Worm (Caenorhabditis elegans) whole organism, dauer: Measurements from ENCODE around the gene F29C4.4.

ENCODE experiments used
- unc-62 ChIP-seq: sonication (generic microtip); optimal IDR thresholded peaks from 2 replicates; lab custom pipeline; 2017; ENCODE audit warnings: missing biosample characterization, missing genetic modification reagents, missing genetic modification characterization

The F29C4.4 gene

DNA sequence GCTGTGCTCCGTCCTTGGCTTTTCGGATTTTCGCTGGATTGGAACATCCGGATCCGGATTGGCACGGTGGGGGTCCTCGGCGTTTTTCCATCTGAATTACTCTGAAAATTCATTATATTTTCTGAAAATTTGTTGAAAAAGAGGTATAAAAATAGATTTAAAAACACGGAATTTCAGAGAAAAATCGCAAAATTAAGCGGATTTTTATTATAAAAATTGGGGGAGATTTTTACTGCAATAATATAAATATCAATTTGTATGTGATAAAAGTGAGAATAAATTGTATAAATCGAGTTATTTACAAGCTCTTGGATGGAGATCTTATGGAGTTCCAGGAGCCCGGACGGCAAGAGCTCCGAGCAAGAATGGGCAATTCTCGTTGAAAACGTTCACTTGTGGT, 10.1 kb downstream of the F29C4.4 start, which contains the start of gene tut-1:
Gene tut-1 (minus strand): TSS at position 101 of the 400 bp plus-strand sequence.
- TF ChIP-seq unc-62 (GFP tag; lab: Kevin White, UChicago): no peak

DNA sequence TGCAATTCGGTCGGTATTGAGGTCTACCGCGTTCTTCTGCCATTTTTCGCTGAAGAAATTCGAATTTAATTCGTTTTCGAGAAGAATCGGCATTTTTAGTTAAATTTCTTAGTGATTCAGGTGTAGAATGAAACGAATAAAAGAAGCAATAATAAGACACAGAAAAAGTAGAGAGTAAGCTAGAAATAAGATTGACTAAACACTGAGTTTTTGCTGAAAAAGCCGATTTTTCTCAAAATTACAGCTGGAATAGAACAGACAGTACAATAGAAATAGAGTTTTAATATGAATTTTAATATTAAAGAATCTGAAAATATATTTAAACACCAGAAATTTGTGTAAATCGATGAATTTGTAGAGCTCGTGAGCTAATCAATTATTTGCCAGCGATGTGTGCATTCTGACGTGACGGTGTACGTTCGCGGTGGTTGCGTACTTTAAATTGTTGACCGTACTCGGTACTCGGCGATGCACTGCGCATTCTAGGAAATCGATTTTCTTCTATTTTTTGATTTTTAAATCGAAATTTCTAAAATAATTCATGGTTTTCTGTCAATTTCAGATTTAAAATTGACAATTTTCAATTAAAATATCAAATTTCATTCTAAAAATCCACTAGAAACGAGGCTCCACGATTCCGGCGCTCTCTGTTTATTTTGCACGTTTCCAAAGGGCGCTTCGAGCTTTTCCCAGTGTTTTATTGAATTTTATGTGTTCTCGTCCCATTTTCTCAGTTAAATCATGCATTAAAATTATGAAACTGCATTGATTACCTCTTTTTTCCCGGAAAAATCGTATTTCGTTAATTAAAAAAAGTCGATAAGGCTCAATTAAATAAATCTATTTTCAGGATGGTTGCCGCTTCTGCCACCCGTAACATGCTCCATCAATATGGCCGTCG, 14.7 kb downstream of the F29C4.4 start, which contains the start of the genes grld-1 and cox-6C:
Gene grld-1 (minus strand): TSS at position 51 of the 901 bp plus-strand sequence.
Gene cox-6C (plus strand): TSS at position 851 of the 901 bp plus-strand sequence.
- TF ChIP-seq unc-62 (GFP tag; lab: Kevin White, UChicago): no peak

DNA sequence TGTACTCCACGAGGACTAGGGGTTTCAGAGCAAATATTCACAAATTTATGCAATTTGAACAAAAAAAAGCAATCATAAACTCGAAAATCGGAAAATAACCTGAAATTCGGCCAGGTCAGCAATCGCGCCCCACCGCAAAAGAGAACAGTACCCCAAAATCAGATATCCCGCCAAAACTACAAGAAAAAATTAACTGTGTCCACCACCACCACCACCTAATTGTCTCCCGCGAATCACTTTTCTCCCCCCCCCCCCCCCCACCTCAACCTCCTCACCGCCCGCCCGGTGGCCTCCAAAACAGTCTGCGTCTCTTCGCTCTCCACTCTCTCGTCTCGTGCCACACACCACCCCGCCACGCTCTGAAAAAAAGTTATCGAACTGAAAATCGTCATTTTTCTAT, 17.0 kb downstream of the F29C4.4 start:
- TF ChIP-seq unc-62 (GFP tag; lab: Kevin White, UChicago): no peak

DNA sequence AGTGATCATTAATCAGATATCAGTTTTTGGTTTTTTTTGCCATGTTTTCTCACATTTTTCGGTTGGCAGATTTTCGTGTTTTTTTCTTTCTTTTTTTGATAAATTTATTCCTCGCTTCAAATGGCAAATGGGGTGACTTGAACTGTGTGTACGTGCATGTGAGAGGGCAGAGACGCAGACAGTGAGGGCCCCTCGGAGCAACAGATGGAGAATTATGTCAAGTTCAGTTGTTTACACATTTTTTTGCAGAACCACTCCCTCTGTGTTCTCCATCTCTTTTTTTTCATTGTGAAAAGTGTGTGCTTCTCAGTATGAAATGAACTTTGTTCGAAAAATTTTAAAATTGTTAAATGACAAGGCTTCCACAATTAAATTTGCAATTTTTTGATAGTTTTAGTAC, 18.7 kb downstream of the F29C4.4 start:
- TF ChIP-seq unc-62 (GFP tag; lab: Kevin White, UChicago): no peak

DNA sequence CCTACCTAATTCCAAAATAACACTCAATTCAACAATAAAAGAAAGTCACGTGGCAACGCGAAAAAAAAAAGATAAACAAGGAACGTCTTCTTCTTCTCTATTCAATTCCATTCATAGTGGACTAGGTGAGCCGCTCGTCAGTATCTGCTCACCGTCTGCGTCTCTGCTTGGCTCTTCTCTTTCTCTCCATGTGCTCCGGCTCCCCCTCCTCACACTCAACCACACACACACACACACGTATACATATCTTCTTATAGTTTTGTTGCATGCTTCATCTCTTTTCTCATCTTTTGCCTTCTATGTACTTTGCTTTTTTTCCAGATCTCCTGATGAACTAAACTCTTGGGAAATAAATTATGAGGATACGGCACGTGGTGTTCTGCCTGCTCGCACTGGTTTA, 20.6 kb downstream of the F29C4.4 start, which contains the start of gene daf-1:
Gene daf-1 (plus strand): TSS at position 322 of the 400 bp plus-strand sequence.
- TF ChIP-seq unc-62 (GFP tag; lab: Kevin White, UChicago): no peak

DNA sequence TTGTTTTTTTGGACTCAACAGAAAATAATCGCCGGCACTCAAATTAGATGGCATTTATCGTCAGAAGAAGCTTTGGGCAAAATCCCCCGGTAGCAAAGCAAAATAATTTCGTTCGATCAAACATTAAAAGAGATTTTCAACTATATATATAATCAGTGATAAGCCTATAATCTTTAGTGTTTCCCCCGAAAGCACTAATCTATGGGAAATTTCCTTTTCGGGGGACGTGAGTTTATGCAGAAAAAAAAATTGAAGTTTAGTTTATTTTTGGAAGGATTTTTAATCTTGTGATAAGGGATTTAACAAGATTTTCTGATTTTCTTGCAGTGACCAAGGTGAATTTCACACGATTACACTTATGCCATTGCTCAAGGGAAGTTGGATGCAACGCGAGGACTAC, 22.5 kb downstream of the F29C4.4 start:
- no peak for TF ChIP-seq unc-62 (GFP tag; lab: Kevin White, UChicago)

DNA sequence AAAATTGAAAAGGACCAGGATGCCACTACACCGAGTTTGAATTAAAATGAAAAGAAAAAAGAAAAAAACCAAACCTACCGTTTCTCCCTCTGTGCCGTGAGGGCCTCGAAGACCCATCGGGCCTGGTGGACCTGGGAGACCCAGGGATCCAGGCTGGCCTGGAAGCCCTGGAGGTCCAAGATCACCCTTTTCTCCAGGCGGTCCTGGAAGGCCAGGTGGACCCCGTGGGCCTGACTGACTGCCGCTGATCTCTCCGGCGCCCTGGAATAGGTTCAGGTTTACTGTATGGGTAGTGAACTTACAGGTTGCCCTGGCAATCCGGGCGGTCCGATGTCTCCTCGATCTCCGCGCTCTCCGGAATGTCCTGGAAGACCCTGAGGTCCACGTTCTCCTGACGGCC, 28.2 kb downstream of the F29C4.4 start:
- TF ChIP-seq unc-62 (GFP tag; lab: Kevin White, UChicago): no peak

ce11 chrIV:141022-141421, 29.5 kb downstream of the F29C4.4 start:
- no peak for TF ChIP-seq unc-62 (GFP tag; lab: Kevin White, UChicago)

ce11 chrIV:143807-144371, 32.4 kb downstream of the F29C4.4 start:
- TF ChIP-seq unc-62 (GFP tag; lab: Kevin White, UChicago): no peak

DNA sequence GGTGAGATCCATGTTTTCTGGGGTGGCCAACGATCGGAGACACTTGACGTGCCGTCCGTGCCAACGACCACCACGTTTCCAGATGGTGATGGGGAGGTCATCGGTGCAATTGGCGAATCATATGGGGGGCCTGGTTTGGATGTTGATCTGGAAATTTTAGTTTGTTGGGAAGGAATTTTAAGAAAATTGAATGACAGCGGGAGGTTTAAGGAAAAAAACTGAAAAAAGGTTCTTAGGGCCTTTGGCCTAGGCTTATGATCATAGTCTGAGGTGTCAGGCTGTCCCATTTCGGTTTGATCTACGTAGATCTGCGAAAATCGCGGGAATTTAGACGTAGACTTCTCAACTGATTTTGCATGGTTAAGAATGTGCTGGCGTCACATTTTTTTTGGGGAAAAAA, 36.3 kb downstream of the F29C4.4 start, which contains the start of gene col-99:
Gene col-99 (minus strand): TSS at position 101 of the 400 bp plus-strand sequence.
- no peak for TF ChIP-seq unc-62 (GFP tag; lab: Kevin White, UChicago)

- TF ChIP-seq unc-62 (GFP tag; lab: Kevin White, UChicago): no peak
Measured at ce11 chrIV:148756-149155, 37.3 kb downstream of the F29C4.4 start.

- no peak for TF ChIP-seq unc-62 (GFP tag; lab: Kevin White, UChicago)
Measured at ce11 chrIV:149794-150193, 38.3 kb downstream of the F29C4.4 start.

- no peak for TF ChIP-seq unc-62 (GFP tag; lab: Kevin White, UChicago)
Measured at ce11 chrIV:157809-158208, 46.3 kb downstream of the F29C4.4 start, which contains the start of gene gegf-1. Gene gegf-1, minus strand, starts transcription at chrIV:157909.

ce11 chrIV:158662-159061, 47.2 kb downstream of the F29C4.4 start, which contains the start of gene Y38C1AA.7:
Gene Y38C1AA.7, plus strand, starts transcription at chrIV:158962.
- TF ChIP-seq unc-62 (GFP tag; lab: Kevin White, UChicago): no peak

DNA sequence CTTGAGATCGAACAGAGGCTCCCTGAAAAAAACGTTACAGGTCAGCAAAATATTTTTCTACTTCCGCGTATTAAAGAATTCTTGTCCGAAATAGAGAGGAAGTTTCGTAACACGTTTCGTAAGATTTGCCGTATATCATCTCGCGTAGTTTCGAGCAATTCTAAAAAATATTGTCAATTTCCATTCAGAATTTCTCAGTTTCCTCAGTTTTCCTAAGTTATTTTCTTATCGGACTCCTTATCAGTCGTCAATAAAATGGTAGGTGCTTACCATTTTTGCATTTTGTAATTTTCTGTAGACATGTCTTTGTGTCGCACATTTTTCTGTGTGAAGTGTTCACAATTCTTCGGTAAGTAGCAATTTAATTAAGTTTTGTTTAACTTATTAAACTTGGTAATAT, 48.4 kb downstream of the F29C4.4 start, which contains the start of gene Y38C1AA.19:
Gene Y38C1AA.19 (plus strand): TSS at position 301 of the 400 bp plus-strand sequence.
- no peak for TF ChIP-seq unc-62 (GFP tag; lab: Kevin White, UChicago)
